Fruit fly (Drosophila melanogaster) S2 (cell line): ENCODE measurements around the gene CG3795.

ENCODE experiments used
- CG8478 ChIP-seq: fragments of >200 bp; optimal IDR thresholded peaks from 2 replicates; lab custom pipeline; 2018
- CTCF ChIP-seq, 2 experiments: fragments of >200 bp; optimal IDR thresholded peaks; 2 replicates each; lab custom pipeline; 2018

DNA sequence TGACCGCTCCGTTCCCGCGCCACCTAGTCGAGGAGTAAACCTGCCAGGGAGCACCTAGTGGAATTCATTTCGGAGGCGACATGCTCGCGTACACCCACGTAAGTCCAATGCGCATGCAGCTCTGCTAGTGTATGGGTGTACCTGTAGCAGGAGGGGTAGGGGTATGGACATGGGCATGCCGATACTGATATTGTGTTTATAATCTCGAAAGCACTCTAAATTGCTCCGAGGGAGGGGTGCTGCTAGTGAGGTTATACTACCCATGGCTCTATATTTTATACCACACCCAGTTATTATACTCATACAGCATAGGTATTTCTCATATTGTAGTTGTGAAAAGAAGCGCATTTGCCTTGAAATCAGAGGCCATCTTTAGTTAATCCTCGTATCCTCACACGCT lies 40.1 kb downstream of the CG3795 start:
- TF ChIP-seq CTCF (optimal IDR thresholded peaks at IDR 0.05; lab: Kevin White, UChicago), result no peak
- no peak for TF ChIP-seq CG8478
